Fruit fly (Drosophila melanogaster) whole organism, embryonic: Measurements from ENCODE around the gene CG42727.

Experiments
- CG10543 ChIP-seq: fragments of 200-800 bp; sonication (Bioruptor generic); optimal IDR thresholded peaks from 3 replicates; lab custom pipeline; 2017; ENCODE audit warnings: missing biosample characterization, mild to moderate bottlenecking, missing genetic modification characterization, moderate library complexity
- CG10565 ChIP-seq: fragments of 200-800 bp; sonication (Bioruptor generic); optimal IDR thresholded peaks from 3 replicates; lab custom pipeline; 2016; ENCODE audit warnings: missing biosample characterization, mild to moderate bottlenecking, missing genetic modification characterization
- CG11560 ChIP-seq: fragments of 200-800 bp; sonication (Bioruptor generic); IDR thresholded peaks from 3 replicates; pipeline ENCODE4 v1.3.6; 2022; ENCODE audit warnings: missing biosample characterization, missing genetic modification characterization
- CG12155 ChIP-seq: fragments of 200-800 bp; sonication (Bioruptor generic); optimal IDR thresholded peaks from 3 replicates; lab custom pipeline; 2016; ENCODE audit warnings: missing biosample characterization, missing genetic modification characterization
- CG12236 ChIP-seq: fragments of 200-800 bp; sonication (Bioruptor generic); optimal IDR thresholded peaks from 2 replicates; lab custom pipeline; 2016; ENCODE audit warnings: missing biosample characterization, missing genetic modification characterization
- CG12391 ChIP-seq: fragments of 200-800 bp; sonication (Bioruptor generic); optimal IDR thresholded peaks from 3 replicates; lab custom pipeline; 2018; ENCODE audit warnings: missing biosample characterization, mild to moderate bottlenecking, missing genetic modification characterization, moderate library complexity
- CG13775 ChIP-seq: fragments of 200-800 bp; sonication (Bioruptor generic); optimal IDR thresholded peaks from 3 replicates; lab custom pipeline; 2017; ENCODE audit warnings: missing biosample characterization, mild to moderate bottlenecking, missing genetic modification characterization
- CG13894 ChIP-seq: fragments of 200-800 bp; sonication (Bioruptor generic); optimal IDR thresholded peaks from 3 replicates; lab custom pipeline; 2018; ENCODE audit warnings: missing biosample characterization, mild to moderate bottlenecking, missing genetic modification characterization, moderate library complexity
- CG14710 ChIP-seq: fragments of 200-800 bp; sonication (Bioruptor generic); optimal IDR thresholded peaks from 3 replicates; lab custom pipeline; 2019; ENCODE audit warnings: missing biosample characterization, mild to moderate bottlenecking, missing genetic modification characterization, moderate library complexity
- CG15269 ChIP-seq: fragments of 200-800 bp; sonication (Bioruptor generic); optimal IDR thresholded peaks from 2 replicates; lab custom pipeline; 2018; ENCODE audit warnings: missing biosample characterization, mild to moderate bottlenecking, missing genetic modification characterization, moderate library complexity
- CG15514 ChIP-seq: fragments of 200-800 bp; sonication (Bioruptor generic); optimal IDR thresholded peaks from 3 replicates; lab custom pipeline; 2017; ENCODE audit warnings: missing biosample characterization, missing genetic modification characterization, mild to moderate bottlenecking, moderate library complexity, missing genetic modification reagents
- CG16815 ChIP-seq: fragments of 200-800 bp; sonication (Bioruptor generic); optimal IDR thresholded peaks from 3 replicates; lab custom pipeline; 2017; ENCODE audit warnings: missing biosample characterization, mild to moderate bottlenecking, missing genetic modification characterization
- CG17385 ChIP-seq: fragments of 200-800 bp; sonication (Bioruptor generic); optimal IDR thresholded peaks from 3 replicates; lab custom pipeline; 2018; ENCODE audit warnings: missing biosample characterization, mild to moderate bottlenecking, missing genetic modification characterization
- CG17829 ChIP-seq: fragments of 200-800 bp; optimal IDR thresholded peaks from 2 replicates; lab custom pipeline; 2019; ENCODE audit warnings: missing biosample characterization, mild to moderate bottlenecking, missing genetic modification characterization, moderate library complexity
- CG2120 ChIP-seq: fragments of 200-800 bp; sonication (Bioruptor generic); optimal IDR thresholded peaks from 3 replicates; lab custom pipeline; 2016; ENCODE audit warnings: missing biosample characterization, missing genetic modification characterization
- CG32767 ChIP-seq: fragments of 200-800 bp; sonication (Bioruptor generic); IDR thresholded peaks from 2 replicates; pipeline ENCODE4 v1.3.6; 2022; ENCODE audit warnings: missing biosample characterization, missing genetic modification characterization
- CG32772 ChIP-seq: fragments of 200-800 bp; sonication (Bioruptor generic); IDR thresholded peaks from 2 replicates; pipeline ENCODE4 v1.3.6; 2022; ENCODE audit warnings: missing biosample characterization, missing genetic modification characterization
- CG4424 ChIP-seq: fragments of 200-800 bp; sonication (Bioruptor generic); optimal IDR thresholded peaks from 3 replicates; lab custom pipeline; 2016; ENCODE audit warnings: missing biosample characterization, missing genetic modification characterization
- CG4617 ChIP-seq: fragments of 200-800 bp; sonication (Bioruptor generic); optimal IDR thresholded peaks from 3 replicates; lab custom pipeline; 2016; ENCODE audit warnings: missing biosample characterization, missing genetic modification characterization, borderline replicate concordance
- CG7556 ChIP-seq: fragments of 200-800 bp; sonication (Bioruptor generic); optimal IDR thresholded peaks from 2 replicates; lab custom pipeline; 2017; ENCODE audit warnings: missing biosample characterization, mild to moderate bottlenecking, missing genetic modification characterization
- CG8388 ChIP-seq: fragments of 200-800 bp; sonication (Bioruptor generic); optimal IDR thresholded peaks from 2 replicates; lab custom pipeline; 2019; ENCODE audit warnings: missing biosample characterization, mild to moderate bottlenecking, missing genetic modification characterization, moderate library complexity
- D19B ChIP-seq: fragments of 200-800 bp; sonication (Bioruptor generic); optimal IDR thresholded peaks from 2 replicates; lab custom pipeline; 2017; ENCODE audit warnings: missing biosample characterization, mild to moderate bottlenecking, missing genetic modification characterization
- Dip2 ChIP-seq: fragments of 200-800 bp; sonication (Bioruptor generic); IDR thresholded peaks from 2 replicates; pipeline ENCODE4 v1.3.6; 2022; ENCODE audit warnings: missing biosample characterization, missing genetic modification characterization
- Eip74EF ChIP-seq, 2 experiments: fragments of 200-800 bp in 1 of 2; fragments of >200 bp in 1 of 2; sonication (Bioruptor generic) in 1 of 2; optimal IDR thresholded peaks; 2 replicates each; lab custom pipeline; 2017 to 2019; ENCODE audit warnings: missing biosample characterization in 2 of 2, missing genetic modification characterization in 2 of 2, mild to moderate bottlenecking in 1 of 2, moderate library complexity in 1 of 2
- Gug ChIP-seq: fragments of 200-800 bp; sonication (Bioruptor generic); IDR thresholded peaks from 4 replicates; pipeline ENCODE4 v1.3.6; 2022; ENCODE audit warnings: missing biosample characterization, missing genetic modification characterization
- HmgD ChIP-seq: fragments of 200-800 bp; sonication (Bioruptor generic); optimal IDR thresholded peaks from 3 replicates; lab custom pipeline; 2016; ENCODE audit warnings: missing biosample characterization, missing genetic modification characterization
- Hr78 ChIP-seq, 2 experiments: fragments of 200-800 bp in 1 of 2; fragments of >200 bp in 1 of 2; sonication (Bioruptor generic) in 1 of 2; optimal IDR thresholded peaks; 2 replicates each; lab custom pipeline; 2017 to 2019; ENCODE audit warnings: missing biosample characterization in 2 of 2, missing genetic modification characterization in 2 of 2, mild to moderate bottlenecking in 1 of 2, moderate library complexity in 1 of 2
- Kr ChIP-seq: fragments of 200-800 bp; sonication (Bioruptor generic); optimal IDR thresholded peaks from 2 replicates; lab custom pipeline; 2017; ENCODE audit warnings: missing biosample characterization, mild to moderate bottlenecking, missing genetic modification characterization
- Med ChIP-seq: fragments of 200-800 bp; sonication (Bioruptor generic); peaks from one replicate; lab custom pipeline; 2016; ENCODE audit warnings: missing biosample characterization, missing genetic modification characterization, mild to moderate bottlenecking, inconsistent platforms, moderate library complexity
- Nf-YB ChIP-seq: fragments of 200-800 bp; sonication (Bioruptor generic); optimal IDR thresholded peaks from 3 replicates; lab custom pipeline; 2019; ENCODE audit warnings: missing biosample characterization, mild to moderate bottlenecking, missing genetic modification characterization, moderate library complexity
- Nf-YC ChIP-seq: fragments of 200-800 bp; optimal IDR thresholded peaks from 3 replicates; lab custom pipeline; 2019; ENCODE audit warnings: missing biosample characterization, mild to moderate bottlenecking, missing genetic modification characterization, moderate library complexity
- Six4 ChIP-seq: fragments of 200-800 bp; sonication (Bioruptor generic); optimal IDR thresholded peaks from 2 replicates; lab custom pipeline; 2016; ENCODE audit warnings: missing biosample characterization, missing genetic modification characterization
- Ssrp ChIP-seq: fragments of 200-800 bp; sonication (Bioruptor generic); optimal IDR thresholded peaks from 2 replicates; lab custom pipeline; 2018; ENCODE audit warnings: missing biosample characterization, mild to moderate bottlenecking, missing genetic modification characterization, moderate library complexity
- ab ChIP-seq: fragments of 200-800 bp; sonication (Bioruptor generic); optimal IDR thresholded peaks from 2 replicates; lab custom pipeline; 2016; ENCODE audit warnings: missing biosample characterization, missing genetic modification characterization
- amos ChIP-seq: fragments of 200-800 bp; sonication (Bioruptor generic); IDR thresholded peaks from 2 replicates; pipeline ENCODE4 v1.3.6; 2022; ENCODE audit warnings: missing biosample characterization, missing genetic modification characterization; ENCODE audit not compliant: partially characterized antibody
- chm ChIP-seq: fragments of 200-800 bp; sonication (Bioruptor generic); IDR thresholded peaks from 2 replicates; pipeline ENCODE4 v1.3.6; 2022; ENCODE audit warnings: missing biosample characterization, missing genetic modification characterization
- dmrt11E ChIP-seq: fragments of 200-800 bp; sonication (Bioruptor generic); optimal IDR thresholded peaks from 3 replicates; lab custom pipeline; 2018; ENCODE audit warnings: missing biosample characterization, mild to moderate bottlenecking, missing genetic modification characterization, moderate library complexity
- gsb-n ChIP-seq: fragments of 200-800 bp; sonication (Bioruptor generic); optimal IDR thresholded peaks from 3 replicates; lab custom pipeline; 2018; ENCODE audit warnings: missing biosample characterization, mild to moderate bottlenecking, missing genetic modification characterization
- her ChIP-seq: fragments of 200-800 bp; sonication (Bioruptor generic); optimal IDR thresholded peaks from 2 replicates; lab custom pipeline; 2016; ENCODE audit warnings: missing biosample characterization, missing genetic modification characterization
- insv ChIP-seq, 2 experiments: fragments of 200-800 bp; sonication (Bioruptor generic); optimal IDR thresholded peaks; 3 replicates each; lab custom pipeline; 2016 to 2018; ENCODE audit warnings: missing biosample characterization in 2 of 2, missing genetic modification characterization in 2 of 2
- klu ChIP-seq: fragments of 200-800 bp; sonication (Bioruptor generic); IDR thresholded peaks from 2 replicates; pipeline ENCODE4 v1.3.6; 2022; ENCODE audit warnings: missing biosample characterization, missing genetic modification characterization
- lola ChIP-seq, 3 experiments: fragments of >200 bp in 2 of 3; fragments of 200-800 bp in 1 of 3; sonication (Bioruptor generic) in 1 of 3; optimal IDR thresholded peaks; 2 replicates each; lab custom pipeline; 2017 to 2019; ENCODE audit warnings: missing biosample characterization in 3 of 3, missing genetic modification characterization in 3 of 3, mild to moderate bottlenecking in 1 of 3, moderate library complexity in 1 of 3
- p53 ChIP-seq: fragments of 200-800 bp; sonication (Bioruptor generic); optimal IDR thresholded peaks from 2 replicates; lab custom pipeline; 2016; ENCODE audit warnings: missing biosample characterization, missing genetic modification characterization
- peb ChIP-seq: fragments of 200-800 bp; sonication (Bioruptor generic); IDR thresholded peaks from 2 replicates; pipeline ENCODE4 v1.3.6; 2022; ENCODE audit warnings: missing biosample characterization, missing genetic modification characterization
- pita ChIP-seq: fragments of 200-800 bp; sonication (Bioruptor generic); optimal IDR thresholded peaks from 2 replicates; lab custom pipeline; 2017; ENCODE audit warnings: missing biosample characterization, mild to moderate bottlenecking, missing genetic modification characterization
- ranshi ChIP-seq: fragments of 200-800 bp; sonication (Bioruptor generic); IDR thresholded peaks from 2 replicates; pipeline ENCODE4 v1.3.6; 2022; ENCODE audit warnings: missing biosample characterization, missing genetic modification characterization
- run ChIP-seq: fragments of 200-800 bp; sonication (Bioruptor generic); optimal IDR thresholded peaks from 3 replicates; lab custom pipeline; 2018; ENCODE audit warnings: missing biosample characterization, mild to moderate bottlenecking, missing genetic modification characterization
- sd ChIP-seq: fragments of 200-800 bp; sonication (Bioruptor generic); optimal IDR thresholded peaks from 3 replicates; lab custom pipeline; 2018; ENCODE audit warnings: missing biosample characterization, mild to moderate bottlenecking, missing genetic modification characterization, moderate library complexity
- sens ChIP-seq: fragments of 200-800 bp; sonication (Bioruptor generic); peaks from one replicate; lab custom pipeline; 2016; ENCODE audit warnings: missing biosample characterization, missing genetic modification characterization
- unpg ChIP-seq: fragments of 200-800 bp; sonication (Bioruptor generic); optimal IDR thresholded peaks from 3 replicates; lab custom pipeline; 2018; ENCODE audit warnings: missing biosample characterization, mild to moderate bottlenecking, missing genetic modification characterization, moderate library complexity

The CG42727 gene

dm6 chr3R:15350993-15351426 is 3.2 kb downstream of the CG42727 start, which contains the start of the genes Trs33 and Tmtc4 (continued):
- TF ChIP-seq amos (GFP tag; lab: Robert Waterston, UW), result no peak
- peak; percentile 76 for TF ChIP-seq Med (GFP tag; lab: Kevin White, UChicago)
- peak; percentile 28 for TF ChIP-seq CG12155 (GFP tag; lab: Kevin White, UChicago)
- TF ChIP-seq chm (GFP tag; lab: Robert Waterston, UW), result no peak
- TF ChIP-seq p53 (GFP tag; lab: Kevin White, UChicago), result no peak
- TF ChIP-seq CG7556 (GFP tag; lab: Kevin White, UChicago), result peak; percentile 34
- peak in 1 of 2 experiments; percentile 2 for TF ChIP-seq insv (GFP tag; optimal IDR thresholded peaks at IDR 0.05; lab: Kevin White, UChicago)
- no peak for TF ChIP-seq CG12236 (GFP tag; lab: Kevin White, UChicago)
- TF ChIP-seq Dip2, result no peak
- peak; percentile 28 for TF ChIP-seq dmrt11E (tag; lab: Kevin White, UChicago)
- TF ChIP-seq Hr78 (GFP tag; optimal IDR thresholded peaks at IDR 0.05; lab: Kevin White, UChicago), result no peak
- peak; percentile 42 for TF ChIP-seq sd (tag; lab: Kevin White, UChicago)
- peak; percentile 28; the same call in 1 of the 2 replicates for TF ChIP-seq klu (GFP tag; lab: Robert Waterston, UW)
- TF ChIP-seq CG10543 (GFP tag; lab: Kevin White, UChicago), result peak; percentile 17
- peak; percentile 22; the same call in 1 of the 2 replicates for TF ChIP-seq CG32767 (GFP tag; lab: Robert Waterston, UW)
- TF ChIP-seq lola (GFP tag; optimal IDR thresholded peaks at IDR 0.05; lab: Kevin White, UChicago), result peak in 1 of 3 experiments; percentile 40
- TF ChIP-seq CG17385 (GFP tag; lab: Kevin White, UChicago), result peak; percentile 44
- no peak for TF ChIP-seq Gug
- TF ChIP-seq D19B (GFP tag; lab: Kevin White, UChicago), result no peak
- TF ChIP-seq Kr (GFP tag; lab: Kevin White, UChicago), result no peak
- TF ChIP-seq peb (GFP tag; lab: Robert Waterston, UW), result no peak
- TF ChIP-seq sens, result peak; percentile 67
- TF ChIP-seq CG4424, result peak; percentile 26
- TF ChIP-seq Nf-YC (tag; lab: Kevin White, UChicago), result peak; percentile 52
- TF ChIP-seq Ssrp (tag; lab: Kevin White, UChicago), result no peak
- TF ChIP-seq CG15514, result peak; percentile 61
- TF ChIP-seq CG11560 (tag; lab: Robert Waterston, UW), result no peak
- no peak for TF ChIP-seq CG32772 (GFP tag; lab: Robert Waterston, UW)
- TF ChIP-seq CG13775 (GFP tag; lab: Kevin White, UChicago), result peak; percentile 35
- peak; percentile 50 for TF ChIP-seq unpg (GFP tag; lab: Kevin White, UChicago)
- no peak for TF ChIP-seq ranshi
- TF ChIP-seq CG4617 (GFP tag; lab: Kevin White, UChicago), result peak; percentile 72
- no peak for TF ChIP-seq CG16815 (GFP tag; lab: Kevin White, UChicago)
- TF ChIP-seq CG2120 (GFP tag; lab: Kevin White, UChicago), result peak; percentile 56
- no peak for TF ChIP-seq CG10565 (GFP tag; lab: Kevin White, UChicago)
- TF ChIP-seq CG17829 (tag; lab: Kevin White, UChicago), result peak; percentile 65
- TF ChIP-seq Eip74EF (GFP tag; optimal IDR thresholded peaks at IDR 0.05; lab: Kevin White, UChicago), result peak in 1 of 2 experiments; percentile 17
- no peak for TF ChIP-seq pita (GFP tag; lab: Kevin White, UChicago)
- no peak for TF ChIP-seq ab (GFP tag; lab: Kevin White, UChicago)
- no peak for TF ChIP-seq Nf-YB
- TF ChIP-seq gsb-n (tag; lab: Kevin White, UChicago), result peak; percentile 58
- TF ChIP-seq HmgD, result no peak
- no peak for TF ChIP-seq CG13894
- TF ChIP-seq CG15269 (tag; lab: Kevin White, UChicago), result peak; percentile 59
- peak; percentile 18 for TF ChIP-seq run (tag; lab: Kevin White, UChicago)
- peak; percentile 35 for TF ChIP-seq CG8388 (GFP tag; lab: Kevin White, UChicago)
- peak; percentile 72 for TF ChIP-seq CG12391
- peak; percentile 62 for TF ChIP-seq CG14710 (tag; lab: Kevin White, UChicago)
- no peak for TF ChIP-seq Six4
- no peak for TF ChIP-seq her (GFP tag; lab: Kevin White, UChicago)
